Fruit fly (Drosophila melanogaster) whole organism, prepupa: ENCODE measurements around the gene Pif1.

ENCODE experiments used
- Blimp-1 ChIP-seq: fragments of 200-800 bp; sonication (Bioruptor generic); optimal IDR thresholded peaks from 3 replicates; lab custom pipeline; 2017; ENCODE audit warnings: missing biosample characterization, missing genetic modification characterization, mild to moderate bottlenecking, moderate library complexity, missing genetic modification reagents
- CG7368 ChIP-seq: fragments of 200-800 bp; sonication (Bioruptor generic); optimal IDR thresholded peaks from 3 replicates; lab custom pipeline; 2016; ENCODE audit warnings: missing biosample characterization, missing genetic modification characterization
- Ets96B ChIP-seq: fragments of 200-800 bp; optimal IDR thresholded peaks from 2 replicates; lab custom pipeline; 2019; ENCODE audit warnings: missing biosample characterization, mild to moderate bottlenecking, missing genetic modification characterization, moderate library complexity
- Hr39 ChIP-seq: fragments of 200-800 bp; sonication (Bioruptor generic); optimal IDR thresholded peaks from 2 replicates; lab custom pipeline; 2016; ENCODE audit warnings: missing biosample characterization, missing genetic modification characterization
- Lpt ChIP-seq: fragments of 200-800 bp; sonication (Bioruptor generic); optimal IDR thresholded peaks from 3 replicates; lab custom pipeline; 2016; ENCODE audit warnings: missing biosample characterization, missing genetic modification characterization
- esn ChIP-seq: fragments of 200-800 bp; sonication (Bioruptor generic); optimal IDR thresholded peaks from 2 replicates; lab custom pipeline; 2016; ENCODE audit warnings: missing biosample characterization, mild to moderate bottlenecking, missing genetic modification characterization, moderate library complexity
- vri ChIP-seq: fragments of 200-800 bp; sonication (Bioruptor generic); optimal IDR thresholded peaks from 3 replicates; lab custom pipeline; 2016; ENCODE audit warnings: missing biosample characterization, mild to moderate bottlenecking, missing genetic modification characterization

dm6 chr2L:3417613-3418012 lies 52.2 kb downstream of the Pif1 start:
- TF ChIP-seq Hr39 (GFP tag; lab: Kevin White, UChicago) (no peak), Blimp-1 (GFP tag; lab: Kevin White, UChicago) (no peak), Ets96B (tag; lab: Kevin White, UChicago) (no peak), esn (no peak), Lpt (no peak), vri (GFP tag; lab: Kevin White, UChicago) (no peak), CG7368 (GFP tag; lab: Kevin White, UChicago) (no peak)
